Fruit fly (Drosophila melanogaster) S2 (cell line): Measurements from ENCODE around the gene CG7058.

Experiments used
- CG8478 ChIP-seq: fragments of >200 bp; optimal IDR thresholded peaks from 2 replicates; lab custom pipeline; 2018
- CTCF ChIP-seq, 2 experiments: fragments of >200 bp; optimal IDR thresholded peaks; 2 replicates each; lab custom pipeline; 2018

DNA sequence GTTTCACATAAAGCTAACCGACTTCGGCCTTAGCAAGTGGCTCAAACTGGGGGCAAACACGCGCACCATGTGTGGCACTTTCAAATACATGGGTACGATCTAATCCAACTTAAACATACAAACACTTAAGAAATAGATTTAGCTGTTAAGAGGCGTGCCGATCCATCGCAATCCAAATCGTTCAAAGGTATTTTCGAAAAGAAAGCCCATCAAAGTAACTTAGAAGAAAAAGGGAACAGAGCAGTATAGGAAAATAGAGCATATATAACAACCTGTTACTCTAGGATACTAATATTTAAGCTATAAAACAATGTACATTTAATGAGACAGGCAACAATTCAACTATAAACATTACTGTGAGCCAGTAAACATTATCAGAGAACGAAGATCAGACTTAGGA, 15.1 kb upstream of the CG7058 start, which contains the start of gene Atg101:
- TF ChIP-seq CG8478 (lab: Kevin White, UChicago), result no peak
- no peak for TF ChIP-seq CTCF (optimal IDR thresholded peaks at IDR 0.05; lab: Kevin White, UChicago)
